Worm (Caenorhabditis elegans) whole organism, L1 larva: ENCODE measurements around the gene cks-1.

Experiments used
- C04F5.9 ChIP-seq: sonication (generic microtip); optimal IDR thresholded peaks from 2 replicates; lab custom pipeline; 2016; ENCODE audit warnings: missing genetic modification characterization, missing compliant biosample characterization
- C16A3.4 ChIP-seq: fragments of 150-350 bp; optimal IDR thresholded peaks from 2 replicates; lab custom pipeline; 2014; ENCODE audit warnings: missing biosample characterization, missing genetic modification characterization
- aha-1 ChIP-seq: fragments of 150-350 bp; optimal IDR thresholded peaks from 2 replicates; lab custom pipeline; 2014; ENCODE audit warnings: missing biosample characterization, missing genetic modification characterization
- alr-1 ChIP-seq: fragments of 200-800 bp; sonication (Bioruptor generic); optimal IDR thresholded peaks from 2 replicates; lab custom pipeline; 2018; ENCODE audit warnings: borderline replicate concordance, mild to moderate bottlenecking, missing genetic modification characterization, missing compliant biosample characterization
- ama-1 ChIP-seq: fragments of 150-350 bp; optimal IDR thresholded peaks from 2 replicates; lab custom pipeline; 2014
- blmp-1 ChIP-seq: fragments of 150-350 bp; optimal IDR thresholded peaks from 2 replicates; lab custom pipeline; 2014; ENCODE audit warnings: missing biosample characterization, missing genetic modification characterization
- ceh-63 ChIP-seq: fragments of 200-800 bp; sonication (Bioruptor generic); optimal IDR thresholded peaks from 2 replicates; lab custom pipeline; 2018; ENCODE audit warnings: mild to moderate bottlenecking, missing genetic modification characterization, missing compliant biosample characterization
- ceh-8 ChIP-seq: fragments of 200-800 bp; sonication (Bioruptor generic); optimal IDR thresholded peaks from 2 replicates; lab custom pipeline; 2018; ENCODE audit warnings: mild to moderate bottlenecking, missing genetic modification characterization, moderate library complexity, missing compliant biosample characterization
- ceh-82 ChIP-seq, 3 experiments: fragments of 150-350 bp in 1 of 3; sonication (generic microtip) in 2 of 3; optimal IDR thresholded peaks; 2 replicates each; lab custom pipeline; 2014 to 2017; ENCODE audit warnings: missing biosample characterization in 3 of 3, missing genetic modification characterization in 3 of 3
- ceh-90 ChIP-seq: sonication (generic microtip); optimal IDR thresholded peaks from 2 replicates; lab custom pipeline; 2016; ENCODE audit warnings: missing genetic modification characterization, missing compliant biosample characterization
- ces-1 ChIP-seq: fragments of 150-350 bp; optimal IDR thresholded peaks from 2 replicates; lab custom pipeline; 2014; ENCODE audit warnings: missing biosample characterization, missing genetic modification reagents, missing genetic modification characterization
- dpl-1 ChIP-seq, 3 experiments: fragments of 150-350 bp in 2 of 3; sonication (generic microtip) in 1 of 3; optimal IDR thresholded peaks; 2 replicates each; lab custom pipeline; 2014 to 2017; ENCODE audit warnings: missing biosample characterization in 3 of 3, missing genetic modification characterization in 3 of 3, missing genetic modification reagents in 3 of 3
- efl-1 ChIP-seq, 4 experiments: fragments of 150-350 bp; optimal IDR thresholded peaks in 3 of 4; peaks in 1 of 4; 1 replicate in 1 of 4; 2 replicates in 3 of 4; lab custom pipeline; 2014; ENCODE audit warnings: missing biosample characterization in 2 of 4, missing genetic modification characterization in 2 of 4, missing genetic modification reagents in 2 of 4
- efl-3 ChIP-seq: fragments of 200-800 bp; sonication (Bioruptor generic); optimal IDR thresholded peaks from 2 replicates; lab custom pipeline; 2018; ENCODE audit warnings: mild to moderate bottlenecking, missing genetic modification characterization, missing compliant biosample characterization
- egl-27 ChIP-seq, 2 experiments: fragments of 150-350 bp in 1 of 2; sonication (generic microtip); optimal IDR thresholded peaks; 3 replicates each; lab custom pipeline; 2017 to 2018; ENCODE audit warnings: missing biosample characterization in 2 of 2, missing genetic modification characterization in 2 of 2, missing genetic modification reagents in 2 of 2
- fkh-4 ChIP-seq: sonication (generic microtip); optimal IDR thresholded peaks from 2 replicates; lab custom pipeline; 2016; ENCODE audit warnings: missing compliant biosample characterization, missing genetic modification characterization, borderline replicate concordance
- grh-1 ChIP-seq: fragments of 200-800 bp; sonication (Bioruptor generic); IDR thresholded peaks from 2 replicates; pipeline ENCODE4 v1.3.6; 2022; ENCODE audit warnings: missing genetic modification reagents, missing genetic modification characterization, missing compliant biosample characterization
- hlh-17 ChIP-seq: fragments of 200-800 bp; sonication (Bioruptor generic); optimal IDR thresholded peaks from 2 replicates; lab custom pipeline; 2018; ENCODE audit warnings: missing genetic modification characterization, mild to moderate bottlenecking, missing compliant biosample characterization, moderate library complexity, borderline replicate concordance
- hlh-4 ChIP-seq: sonication (generic microtip); optimal IDR thresholded peaks from 2 replicates; lab custom pipeline; 2016; ENCODE audit warnings: mild to moderate bottlenecking, missing genetic modification characterization, missing compliant biosample characterization
- irx-1 ChIP-seq: sonication (generic microtip); optimal IDR thresholded peaks from 2 replicates; lab custom pipeline; 2016; ENCODE audit warnings: missing genetic modification characterization, missing compliant biosample characterization
- lin-14 ChIP-seq: fragments of 200-800 bp; sonication (Bioruptor generic); optimal IDR thresholded peaks from 2 replicates; lab custom pipeline; 2018; ENCODE audit warnings: mild to moderate bottlenecking, missing genetic modification characterization, moderate library complexity, missing compliant biosample characterization
- lin-15B ChIP-seq: fragments of 150-350 bp; sonication (generic microtip); optimal IDR thresholded peaks from 3 replicates; lab custom pipeline; 2014; ENCODE audit warnings: missing biosample characterization, missing genetic modification characterization
- lin-39 ChIP-seq: fragments of 150-350 bp; optimal IDR thresholded peaks from 2 replicates; lab custom pipeline; 2014; ENCODE audit warnings: missing biosample characterization, missing genetic modification reagents, missing genetic modification characterization
- lir-3 ChIP-seq: sonication (generic microtip); optimal IDR thresholded peaks from 2 replicates; lab custom pipeline; 2016; ENCODE audit warnings: mild to moderate bottlenecking, missing genetic modification characterization, moderate library complexity, missing compliant biosample characterization; ENCODE audit not compliant: poor library complexity
- lsy-2 ChIP-seq, 2 experiments: fragments of 150-350 bp; optimal IDR thresholded peaks; 2 replicates each; lab custom pipeline; 2014; ENCODE audit warnings: missing biosample characterization in 2 of 2, missing genetic modification characterization in 2 of 2
- mab-9 ChIP-seq: fragments of 200-800 bp; sonication (Bioruptor generic); IDR thresholded peaks from 2 replicates; pipeline ENCODE4 v1.3.6; 2022; ENCODE audit warnings: missing genetic modification reagents, missing genetic modification characterization, missing compliant biosample characterization
- mdl-1 ChIP-seq, 2 experiments: fragments of 150-350 bp; optimal IDR thresholded peaks; 2 replicates each; lab custom pipeline; 2014 to 2017; ENCODE audit warnings: missing biosample characterization in 2 of 2, missing genetic modification characterization in 2 of 2, inconsistent platforms in 1 of 2
- mef-2 ChIP-seq: fragments of 150-350 bp; optimal IDR thresholded peaks from 2 replicates; lab custom pipeline; 2014; ENCODE audit warnings: missing biosample characterization, missing genetic modification characterization
- mep-1 ChIP-seq: fragments of 150-350 bp; optimal IDR thresholded peaks from 2 replicates; lab custom pipeline; 2014; ENCODE audit warnings: missing biosample characterization, missing genetic modification characterization
- nhr-11 ChIP-seq: fragments of 150-350 bp; optimal IDR thresholded peaks from 2 replicates; lab custom pipeline; 2014; ENCODE audit warnings: missing biosample characterization, missing genetic modification characterization
- nhr-20 ChIP-seq: sonication (generic microtip); optimal IDR thresholded peaks from 2 replicates; lab custom pipeline; 2016; ENCODE audit warnings: mild to moderate bottlenecking, missing genetic modification characterization, missing compliant biosample characterization
- nhr-47 ChIP-seq: sonication (generic microtip); optimal IDR thresholded peaks from 2 replicates; lab custom pipeline; 2016; ENCODE audit warnings: mild to moderate bottlenecking, missing genetic modification characterization, moderate library complexity, missing compliant biosample characterization
- nhr-71 ChIP-seq: sonication (generic microtip); optimal IDR thresholded peaks from 2 replicates; lab custom pipeline; 2016; ENCODE audit warnings: mild to moderate bottlenecking, missing genetic modification characterization, moderate library complexity, missing compliant biosample characterization
- nhr-76 ChIP-seq: sonication (generic microtip); optimal IDR thresholded peaks from 2 replicates; lab custom pipeline; 2017; ENCODE audit warnings: missing biosample characterization, missing genetic modification characterization
- nhr-77 ChIP-seq: fragments of 150-350 bp; optimal IDR thresholded peaks from 2 replicates; lab custom pipeline; 2014; ENCODE audit warnings: missing biosample characterization, missing genetic modification characterization
- nhr-84 ChIP-seq: sonication (generic microtip); optimal IDR thresholded peaks from 2 replicates; lab custom pipeline; 2017; ENCODE audit warnings: missing biosample characterization, missing genetic modification characterization
- nhr-85 ChIP-seq: sonication (generic microtip); peaks from one replicate; lab custom pipeline; 2016; ENCODE audit warnings: missing genetic modification characterization, inconsistent platforms, missing compliant biosample characterization
- pag-3 ChIP-seq: sonication (generic microtip); optimal IDR thresholded peaks from 2 replicates; lab custom pipeline; 2017; ENCODE audit warnings: missing genetic modification characterization, mild to moderate bottlenecking, missing compliant biosample characterization, antibody characterized with exemption, borderline replicate concordance; ENCODE audit not compliant: insufficient read depth
- pax-3 ChIP-seq: fragments of 200-800 bp; sonication (Bioruptor generic); optimal IDR thresholded peaks from 2 replicates; lab custom pipeline; 2018; ENCODE audit warnings: mild to moderate bottlenecking, missing genetic modification characterization, moderate library complexity, missing compliant biosample characterization
- pqm-1 ChIP-seq: sonication (generic microtip); optimal IDR thresholded peaks from 3 replicates; lab custom pipeline; 2017; ENCODE audit warnings: missing biosample characterization, missing genetic modification characterization
- rnt-1 ChIP-seq: sonication (generic microtip); optimal IDR thresholded peaks from 2 replicates; lab custom pipeline; 2016; ENCODE audit warnings: mild to moderate bottlenecking, missing genetic modification characterization, moderate library complexity, missing compliant biosample characterization
- snpc-4 ChIP-seq: fragments of 150-350 bp; optimal IDR thresholded peaks from 2 replicates; lab custom pipeline; 2014; ENCODE audit warnings: missing biosample characterization, missing genetic modification characterization
- snu-23 ChIP-seq: sonication (generic microtip); optimal IDR thresholded peaks from 2 replicates; lab custom pipeline; 2016; ENCODE audit warnings: missing genetic modification characterization, missing compliant biosample characterization
- sox-4 ChIP-seq: sonication (generic microtip); optimal IDR thresholded peaks from 2 replicates; lab custom pipeline; 2016; ENCODE audit warnings: missing genetic modification characterization, missing compliant biosample characterization
- sup-37 ChIP-seq: fragments of 200-800 bp; sonication (Bioruptor generic); optimal IDR thresholded peaks from 2 replicates; lab custom pipeline; 2018; ENCODE audit warnings: mild to moderate bottlenecking, missing genetic modification characterization, missing compliant biosample characterization
- tlp-1 ChIP-seq: fragments of 150-350 bp; optimal IDR thresholded peaks from 2 replicates; lab custom pipeline; 2014; ENCODE audit warnings: missing biosample characterization, missing genetic modification characterization
- unc-62 ChIP-seq: fragments of 150-350 bp; optimal IDR thresholded peaks from 2 replicates; lab custom pipeline; 2014; ENCODE audit warnings: missing biosample characterization, missing genetic modification reagents, missing genetic modification characterization
- xbp-1 ChIP-seq: sonication (generic microtip); optimal IDR thresholded peaks from 2 replicates; lab custom pipeline; 2016; ENCODE audit warnings: missing genetic modification characterization, missing compliant biosample characterization
- zip-4 ChIP-seq: fragments of 200-800 bp; sonication (Bioruptor generic); optimal IDR thresholded peaks from 2 replicates; lab custom pipeline; 2018; ENCODE audit warnings: mild to moderate bottlenecking, missing genetic modification characterization, moderate library complexity, missing compliant biosample characterization
- ztf-11 ChIP-seq, 2 experiments: sonication (generic microtip); optimal IDR thresholded peaks; 2 replicates each; lab custom pipeline; 2016 to 2017; ENCODE audit warnings: missing genetic modification characterization in 2 of 2, missing biosample characterization in 1 of 2, missing compliant biosample characterization in 1 of 2
- ztf-4 ChIP-seq: fragments of 150-350 bp; optimal IDR thresholded peaks from 2 replicates; lab custom pipeline; 2014; ENCODE audit warnings: missing biosample characterization, missing genetic modification characterization

Gene cks-1

DNA sequence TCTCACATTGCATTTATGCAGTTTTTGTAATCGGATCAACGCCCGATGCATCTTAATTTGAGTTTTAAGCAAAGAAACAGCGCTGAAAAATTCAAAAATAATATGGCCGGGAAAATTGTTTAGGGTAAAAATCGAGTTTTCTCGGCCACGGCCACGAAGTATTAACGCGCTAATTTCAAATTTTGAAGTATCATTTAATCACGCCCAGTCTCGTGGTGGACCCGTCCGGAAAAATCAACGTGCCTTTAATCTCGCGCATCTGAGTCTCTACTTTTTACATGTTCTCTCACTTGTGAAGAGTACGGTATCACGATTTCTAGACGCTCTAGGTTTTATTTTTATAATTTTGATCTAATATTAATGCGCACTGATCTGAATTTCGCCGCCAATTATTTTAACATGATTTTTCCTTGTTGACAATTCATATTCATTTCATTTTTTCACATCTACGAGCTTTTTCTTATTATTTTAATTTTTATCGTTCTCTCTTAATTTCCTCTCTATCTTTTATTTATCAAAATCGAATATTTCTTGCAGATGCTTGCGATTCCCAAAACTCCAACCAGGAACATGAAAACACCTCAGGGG is 14.9 kb upstream of the cks-1 start, which contains the start of the genes acdh-13 and mesp-1:
acdh-13 (minus strand) TSS at position 51 of the 588 bp plus-strand sequence.
mesp-1 (plus strand) TSS at position 538 of the 588 bp plus-strand sequence.
- TF ChIP-seq nhr-76 (tag; lab: Kevin White, UChicago) (no peak), ces-1 (no peak), lir-3 (tag; lab: Kevin White, UChicago) (peak; percentile 82), irx-1 (peak; percentile 69), nhr-11 (no peak), fkh-4 (tag; lab: Kevin White, UChicago) (peak; percentile 62), hlh-17 (GFP tag; lab: Kevin White, UChicago) (no peak), pag-3 (no peak), lin-39 (no peak), C04F5.9 (tag; lab: Kevin White, UChicago) (no peak), zip-4 (GFP tag; lab: Kevin White, UChicago) (no peak), C16A3.4 (tag; lab: Kevin White, UChicago) (peak; percentile 10), nhr-77 (tag; lab: Kevin White, UChicago) (no peak), pax-3 (peak; percentile 64), ama-1 (lab: Kevin White, UChicago) (no peak), rnt-1 (peak; percentile 95), snpc-4 (peak; percentile 20), hlh-4 (no peak), ztf-4 (tag; lab: Kevin White, UChicago) (no peak), sup-37 (GFP tag; lab: Kevin White, UChicago) (no peak), ceh-82 (tag; optimal IDR thresholded peaks at IDR 0.05; lab: Kevin White, UChicago) (peak in 1 of 3 experiments; percentile 24), mep-1 (peak; percentile 39), nhr-20 (tag; lab: Kevin White, UChicago) (peak; percentile 53), mef-2 (tag; lab: Kevin White, UChicago) (no peak), mab-9 (GFP tag; lab: Robert Waterston, UW) (no peak), egl-27 (tag; optimal IDR thresholded peaks at IDR 0.05; lab: Kevin White, UChicago) (no peak), xbp-1 (peak; percentile 35), efl-1 (optimal IDR thresholded peaks at IDR 0.05; lab: Kevin White, UChicago) (peak; percentile 92 to 93), efl-1 (GFP tag; optimal IDR thresholded peaks at IDR 0.05 in 1 of 2; lab: Kevin White, UChicago) (peak; percentile 92 to 99), ceh-63 (GFP tag; lab: Kevin White, UChicago) (no peak), snu-23 (GFP tag; lab: Kevin White, UChicago) (peak; percentile 64), tlp-1 (tag; lab: Kevin White, UChicago) (no peak), dpl-1 (GFP tag; optimal IDR thresholded peaks at IDR 0.05; lab: Kevin White, UChicago) (peak; percentile 88 to 93 (median 91)), unc-62 (GFP tag; lab: Kevin White, UChicago) (no peak), ceh-90 (peak; percentile 84), grh-1 (GFP tag; lab: Robert Waterston, UW) (no peak), lin-14 (GFP tag; lab: Kevin White, UChicago) (no peak), efl-3 (no peak), sox-4 (tag; lab: Kevin White, UChicago) (peak; percentile 19), alr-1 (tag; lab: Kevin White, UChicago) (no peak), nhr-85 (tag; lab: Kevin White, UChicago) (peak; percentile 62), aha-1 (no peak), nhr-71 (tag; lab: Kevin White, UChicago) (peak; percentile 67), lsy-2 (tag; optimal IDR thresholded peaks at IDR 0.05; lab: Kevin White, UChicago) (peak; percentile 43 to 66), nhr-47 (tag; lab: Kevin White, UChicago) (peak; percentile 70), pqm-1 (tag; lab: Kevin White, UChicago) (no peak), blmp-1 (tag; lab: Kevin White, UChicago) (peak; percentile 16), ceh-8 (GFP tag; lab: Kevin White, UChicago) (no peak), mdl-1 (tag; optimal IDR thresholded peaks at IDR 0.05; lab: Kevin White, UChicago) (no peak), lin-15B (tag; lab: Kevin White, UChicago) (no peak), nhr-84 (tag; lab: Kevin White, UChicago) (no peak), ztf-11 (tag; optimal IDR thresholded peaks at IDR 0.05; lab: Kevin White, UChicago) (peak in 1 of 2 experiments; percentile 66)
